Worm (Caenorhabditis elegans): ENCODE measurements around the gene best-17.

Gene best-17

ce11 chrIII:626091-626490 is 16.6 kb upstream of the best-17 start:
- no peak for TF ChIP-seq nhr-21 (tag; optimal IDR thresholded peaks at IDR 0.05)
- TF ChIP-seq nhr-12 (tag; optimal IDR thresholded peaks at IDR 0.05), result no peak
- no peak for TF ChIP-seq nhr-77 (tag; optimal IDR thresholded peaks at IDR 0.05)
- TF ChIP-seq blmp-1 (tag; optimal IDR thresholded peaks at IDR 0.05; ENCODE audit: insufficient read depth), result no peak
- TF ChIP-seq ceh-16 (tag; optimal IDR thresholded peaks at IDR 0.05), result no peak
- TF ChIP-seq elt-1 (tag; optimal IDR thresholded peaks at IDR 0.05), result no peak
- TF ChIP-seq ztf-1 (GFP tag; conservative IDR thresholded peaks at IDR 0.05), result no peak
- no peak for TF ChIP-seq lsy-2 (tag; optimal IDR thresholded peaks at IDR 0.05)

ce11 chrIII:623754-624153 is 14.3 kb upstream of the best-17 start:
- TF ChIP-seq nhr-10 (tag; optimal IDR thresholded peaks at IDR 0.05) (no peak), nhr-23 (tag; optimal IDR thresholded peaks at IDR 0.05) (no peak), nhr-77 (tag; optimal IDR thresholded peaks at IDR 0.05) (no peak), ama-1 (optimal IDR thresholded peaks at IDR 0.05) (peak; percentile 22), R02D3.7 (tag; optimal IDR thresholded peaks at IDR 0.05) (no peak), ztf-4 (tag; optimal IDR thresholded peaks at IDR 0.05) (peak; percentile 60), C34F6.9 (tag; optimal IDR thresholded peaks at IDR 0.05) (peak; percentile 95), nhr-6 (tag; optimal IDR thresholded peaks at IDR 0.05) (peak; percentile 30), fos-1 (tag; optimal IDR thresholded peaks at IDR 0.05) (peak; percentile 99), unc-62 (GFP tag; optimal IDR thresholded peaks at IDR 0.05) (no peak), nhr-25 (tag; optimal IDR thresholded peaks at IDR 0.05) (peak; percentile 77), zag-1 (tag; optimal IDR thresholded peaks at IDR 0.05) (peak; percentile 86), nhr-21 (tag; optimal IDR thresholded peaks at IDR 0.05) (peak; percentile 84), lsy-2 (tag; optimal IDR thresholded peaks at IDR 0.05) (peak in 1 of 2 experiments; percentile 86), mdl-1 (tag; optimal IDR thresholded peaks at IDR 0.05) (peak; percentile 40 to 84), F13H6.1 (tag; optimal IDR thresholded peaks at IDR 0.05) (peak; percentile 95), gmeb-1 (tag; optimal IDR thresholded peaks at IDR 0.05) (peak; percentile 73), lin-13 (GFP tag; optimal IDR thresholded peaks at IDR 0.05) (peak; percentile 77), blmp-1 (tag; optimal IDR thresholded peaks at IDR 0.05; ENCODE audit: insufficient read depth) (peak; percentile 24), Y55F3AM.14 (GFP tag; optimal IDR thresholded peaks at IDR 0.05) (peak; percentile 59), sma-3 (GFP tag; optimal IDR thresholded peaks at IDR 0.05) (peak; percentile 83), peb-1 (tag; optimal IDR thresholded peaks at IDR 0.05) (peak; percentile 94), sem-4 (tag; optimal IDR thresholded peaks at IDR 0.05) (peak; percentile 51), elt-3 (tag; optimal IDR thresholded peaks at IDR 0.05) (no peak), lin-11 (tag; optimal IDR thresholded peaks at IDR 0.05) (peak; percentile 85), nhr-129 (tag; optimal IDR thresholded peaks at IDR 0.05) (peak; percentile 92), sma-9 (GFP tag; optimal IDR thresholded peaks at IDR 0.05) (peak; percentile 92), sma-9 (tag; optimal IDR thresholded peaks at IDR 0.05) (no peak), snpc-4 (tag; optimal IDR thresholded peaks at IDR 0.05) (peak; percentile 65), ztf-11 (tag; optimal IDR thresholded peaks at IDR 0.05) (no peak), nhr-11 (tag; optimal IDR thresholded peaks at IDR 0.05) (no peak), egl-27 (tag; optimal IDR thresholded peaks at IDR 0.05) (peak; percentile 67), unc-55 (GFP tag; optimal IDR thresholded peaks at IDR 0.05) (peak; percentile 88), alr-1 (tag; optimal IDR thresholded peaks at IDR 0.05) (peak; percentile 65), dmd-4 (tag; optimal IDR thresholded peaks at IDR 0.05) (no peak), mab-5 (tag; optimal IDR thresholded peaks at IDR 0.05) (peak; percentile 69), crh-2 (tag; optimal IDR thresholded peaks at IDR 0.05) (peak; percentile 92)

- TF ChIP-seq blmp-1 (tag; optimal IDR thresholded peaks at IDR 0.05; ENCODE audit: insufficient read depth), result no peak
- TF ChIP-seq crh-2 (tag; optimal IDR thresholded peaks at IDR 0.05), result peak; percentile 17
- peak; percentile 36 for TF ChIP-seq sma-9 (GFP tag; optimal IDR thresholded peaks at IDR 0.05)
- no peak for TF ChIP-seq sma-9 (tag; optimal IDR thresholded peaks at IDR 0.05)
- TF ChIP-seq fos-1 (tag; optimal IDR thresholded peaks at IDR 0.05), result peak; percentile 20
- TF ChIP-seq ztf-11 (tag; optimal IDR thresholded peaks at IDR 0.05), result no peak
- TF ChIP-seq egl-27 (tag; optimal IDR thresholded peaks at IDR 0.05), result no peak
These were observed 10.8 kb upstream of the best-17 start, which contains the start of gene T19C3.4 for ce11 chrIII:620204-620718. TSS of gene T19C3.4 (minus strand) at chrIII:620254.

All from whole organism, L2 larva.